Worm (Caenorhabditis elegans): ENCODE measurements around the gene C03B1.5.

Gene C03B1.5

ce11 chrX:6377634-6378288 lies 22.4 kb downstream of the C03B1.5 start, which contains the start of gene lmp-1:
Gene lmp-1 (minus strand): TSS chrX:6377684.
- TF ChIP-seq aha-1 (tag): peak; percentile 84
- no peak for TF ChIP-seq ceh-32 (tag; optimal IDR thresholded peaks at IDR 0.05; ENCODE audit: poor library complexity)
- no peak for TF ChIP-seq fos-1 (tag; optimal IDR thresholded peaks at IDR 0.05)
- no peak for TF ChIP-seq daf-16 (GFP tag; optimal IDR thresholded peaks at IDR 0.05)
- peak; percentile 77 for TF ChIP-seq daf-16 (tag; optimal IDR thresholded peaks at IDR 0.05)
- TF ChIP-seq spr-1 (tag; optimal IDR thresholded peaks at IDR 0.05): no peak
- peak; percentile 38; the same call in 1 of the 2 replicates for TF ChIP-seq dmd-6 (GFP tag; IDR thresholded peaks at IDR 0.05)
- peak; percentile 25 for TF ChIP-seq dve-1 (tag; optimal IDR thresholded peaks at IDR 0.05; ENCODE audit: insufficient read depth)
- peak; percentile 33 for TF ChIP-seq pqm-1 (tag; optimal IDR thresholded peaks at IDR 0.05)
- TF ChIP-seq php-3 (GFP tag; IDR thresholded peaks at IDR 0.05): peak; percentile 47; the same call in 1 of the 2 replicates
- TF ChIP-seq hlh-11 (tag; optimal IDR thresholded peaks at IDR 0.05): peak; percentile 18
- no peak for TF ChIP-seq nhr-76 (tag; optimal IDR thresholded peaks at IDR 0.05)

ce11 chrX:6378363-6378762 lies 23.0 kb downstream of the C03B1.5 start:
- peak; percentile 32 for TF ChIP-seq lin-13 (GFP tag; optimal IDR thresholded peaks at IDR 0.05)
- TF ChIP-seq hmg-1.1 (GFP tag; IDR thresholded peaks at IDR 0.05): peak; percentile 87
- TF ChIP-seq nhr-6 (tag; optimal IDR thresholded peaks at IDR 0.05): no peak
- TF ChIP-seq ctbp-1 (GFP tag; IDR thresholded peaks at IDR 0.05): peak; percentile 51; the same call in 1 of the 2 replicates
- no peak for TF ChIP-seq aly-2 (tag; optimal IDR thresholded peaks at IDR 0.05)
- TF ChIP-seq F10B5.3 (tag; optimal IDR thresholded peaks at IDR 0.05): no peak
- no peak for TF ChIP-seq pha-4 (GFP tag; IDR thresholded peaks at IDR 0.05)
- TF ChIP-seq pha-4 (tag; optimal IDR thresholded peaks at IDR 0.05): peak; percentile 3
- peak; percentile 74 for TF ChIP-seq mxl-3 (GFP tag; optimal IDR thresholded peaks at IDR 0.05)
- no peak for TF ChIP-seq mxl-2 (GFP tag; conservative IDR thresholded peaks at IDR 0.05)
- peak in 1 of 2 experiments; percentile 22 for TF ChIP-seq hif-1 (tag; optimal IDR thresholded peaks at IDR 0.05)
- TF ChIP-seq php-3 (GFP tag; IDR thresholded peaks at IDR 0.05): no peak
- TF ChIP-seq ceh-28 (tag; optimal IDR thresholded peaks at IDR 0.05): no peak
- TF ChIP-seq T26A8.4 (GFP tag; IDR thresholded peaks at IDR 0.05): no peak
- TF ChIP-seq daf-19 (GFP tag; conservative IDR thresholded peaks at IDR 0.05): no peak
- peak; percentile 54 for TF ChIP-seq hlh-11 (tag; optimal IDR thresholded peaks at IDR 0.05)
- peak in 1 of 2 experiments; percentile 15 for TF ChIP-seq daf-16 (GFP tag; optimal IDR thresholded peaks at IDR 0.05)
- TF ChIP-seq daf-16 (tag; optimal IDR thresholded peaks at IDR 0.05): peak; percentile 73
- peak; percentile 48 for TF ChIP-seq F37D6.2 (tag; optimal IDR thresholded peaks at IDR 0.05)
- no peak for TF ChIP-seq zip-11 (GFP tag; IDR thresholded peaks at IDR 0.05)
- no peak for TF ChIP-seq nhr-48 (tag; optimal IDR thresholded peaks at IDR 0.05)
- TF ChIP-seq dmd-9 (GFP tag; IDR thresholded peaks at IDR 0.05): no peak
- peak in 1 of 2 experiments; percentile 82 for TF ChIP-seq unc-62 (GFP tag; optimal IDR thresholded peaks at IDR 0.05 in 1 of 2)
- TF ChIP-seq unc-62 (tag; optimal IDR thresholded peaks at IDR 0.05): no peak
- no peak for TF ChIP-seq lin-15B (tag; optimal IDR thresholded peaks at IDR 0.05)
- peak; percentile 26 to 59 for TF ChIP-seq lsy-2 (tag; optimal IDR thresholded peaks at IDR 0.05)
- no peak for TF ChIP-seq ZK546.5 (tag; optimal IDR thresholded peaks at IDR 0.05)
- peak; percentile 61; the same call in 1 of the 2 replicates for TF ChIP-seq egl-43 (GFP tag; IDR thresholded peaks at IDR 0.05)
- no peak for TF ChIP-seq zfp-2 (tag; optimal IDR thresholded peaks at IDR 0.05)
- peak; percentile 70 for TF ChIP-seq hlh-30 (tag; optimal IDR thresholded peaks at IDR 0.05; ENCODE audit: insufficient read depth)
- peak; percentile 95 for TF ChIP-seq aha-1 (tag)
- TF ChIP-seq Y48G9A.11 (GFP tag; IDR thresholded peaks at IDR 0.05): no peak
- TF ChIP-seq mdl-1 (tag; optimal IDR thresholded peaks at IDR 0.05): peak in 1 of 2 experiments; percentile 39
- no peak for TF ChIP-seq lin-1 (GFP tag; IDR thresholded peaks at IDR 0.05)
- TF ChIP-seq sdz-12 (GFP tag; optimal IDR thresholded peaks at IDR 0.05): no peak
- no peak for TF ChIP-seq ceh-44 (GFP tag; IDR thresholded peaks at IDR 0.05)
- TF ChIP-seq arid-1 (GFP tag; conservative IDR thresholded peaks at IDR 0.05): no peak
- no peak for TF ChIP-seq madf-5 (GFP tag; IDR thresholded peaks at IDR 0.05)
- TF ChIP-seq Y5F2A.4 (GFP tag; optimal IDR thresholded peaks at IDR 0.05): no peak
- no peak for TF ChIP-seq cey-2 (tag; optimal IDR thresholded peaks at IDR 0.05; ENCODE audit: borderline replicate concordance, insufficient read depth)
- TF ChIP-seq nhr-10 (tag; optimal IDR thresholded peaks at IDR 0.05): no peak
- peak; percentile 37 for TF ChIP-seq dmd-6 (GFP tag; IDR thresholded peaks at IDR 0.05)
